Worm (Caenorhabditis elegans): ENCODE results near the gene srj-44.

DNA sequence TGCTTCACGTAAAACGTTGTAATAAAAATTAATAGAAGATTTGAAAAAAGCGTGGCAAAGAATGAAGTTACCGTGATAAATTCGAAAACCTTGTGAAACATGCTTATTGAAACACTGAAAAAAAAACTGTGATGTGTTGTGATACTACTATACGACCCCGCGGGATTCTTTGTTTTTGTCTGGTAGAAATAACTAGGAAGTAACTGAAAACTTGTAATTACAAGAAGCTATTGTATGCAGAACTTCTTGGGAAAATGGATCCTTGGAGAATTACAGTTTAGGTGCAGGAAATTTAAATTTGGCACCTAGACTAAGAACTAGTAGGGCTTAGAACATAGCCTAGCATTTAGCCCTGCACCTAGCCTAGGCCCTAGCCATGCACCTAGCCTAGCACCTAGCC is 34.1 kb upstream of the srj-44 start, which contains the start of gene str-39:
- no peak for TF ChIP-seq rcor-1 (GFP tag; IDR thresholded peaks at IDR 0.05)
- TF ChIP-seq gei-17 (GFP tag; optimal IDR thresholded peaks at IDR 0.05): no peak
- no peak for TF ChIP-seq egrh-3 (GFP tag; IDR thresholded peaks at IDR 0.05)
- no peak for TF ChIP-seq snpc-4 (GFP tag; optimal IDR thresholded peaks at IDR 0.05)
- no peak for TF ChIP-seq snpc-4 (tag; optimal IDR thresholded peaks at IDR 0.05)
- no peak for TF ChIP-seq nfya-2 (GFP tag; IDR thresholded peaks at IDR 0.05)
- TF ChIP-seq snpc-1.3 (tag; optimal IDR thresholded peaks at IDR 0.05; ENCODE audit: insufficient read depth): no peak
- TF ChIP-seq efl-1 (GFP tag; optimal IDR thresholded peaks at IDR 0.05): no peak
- TF ChIP-seq Y95B8A.8 (GFP tag; IDR thresholded peaks at IDR 0.05): no peak
